Worm (Caenorhabditis elegans) whole organism, early embryonic: ENCODE measurements around the gene srw-121.

Experiments
- F13C5.2 ChIP-seq: sonication (generic microtip); optimal IDR thresholded peaks from 2 replicates; lab custom pipeline; 2017; ENCODE audit warnings: mild to moderate bottlenecking, missing genetic modification characterization, inconsistent platforms, missing compliant biosample characterization
- ama-1 ChIP-seq: fragments of 150-350 bp; optimal IDR thresholded peaks from 2 replicates; lab custom pipeline; 2014
- ceh-36 ChIP-seq: sonication (generic microtip); optimal IDR thresholded peaks from 2 replicates; lab custom pipeline; 2016; ENCODE audit warnings: missing genetic modification characterization, inconsistent platforms, missing compliant biosample characterization
- pes-1 ChIP-seq: fragments of 200-800 bp; sonication (Bioruptor generic); IDR thresholded peaks from 2 replicates; pipeline ENCODE4 v1.3.6; 2022; ENCODE audit warnings: missing genetic modification reagents, missing genetic modification characterization, missing compliant biosample characterization
- sea-1 ChIP-seq: fragments of 200-800 bp; sonication (Bioruptor generic); conservative IDR thresholded peaks from 2 replicates; pipeline ENCODE4 v1.3.6; 2022; ENCODE audit warnings: missing genetic modification characterization, missing compliant biosample characterization

DNA sequence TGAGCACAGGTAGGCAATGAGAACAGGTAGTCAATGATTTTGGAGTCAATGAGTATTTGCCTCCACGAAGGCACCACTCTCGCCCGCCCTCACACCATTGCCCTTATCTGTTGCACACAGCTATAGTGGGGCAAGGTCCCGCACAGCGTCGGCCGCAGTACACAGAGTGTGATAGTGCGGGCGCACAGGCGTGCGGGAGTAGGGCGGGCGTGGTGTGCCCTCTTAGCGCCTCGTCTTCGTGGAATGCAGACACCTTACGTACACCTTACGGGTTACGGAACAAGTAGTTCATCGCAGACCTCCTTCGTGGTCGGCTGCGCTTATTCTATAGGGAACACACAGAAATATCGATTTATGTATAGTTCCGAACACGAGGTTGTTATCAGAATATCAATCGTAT is 26.5 kb upstream of the srw-121 start:
- TF ChIP-seq F13C5.2 (tag; lab: Kevin White, UChicago) (no peak), ama-1 (lab: Kevin White, UChicago) (no peak), pes-1 (GFP tag; lab: Robert Waterston, UW) (no peak), ceh-36 (no peak), sea-1 (no peak)
